Worm (Caenorhabditis elegans) whole organism, L4/young adult: ENCODE measurements around the gene rhgf-2.

Source experiments
- W03F9.2 ChIP-seq: fragments of 150-350 bp; optimal IDR thresholded peaks from 2 replicates; lab custom pipeline; 2014; ENCODE audit warnings: missing biosample characterization, missing genetic modification characterization
- dao-5 ChIP-seq: sonication (generic microtip); optimal IDR thresholded peaks from 2 replicates; lab custom pipeline; 2016; ENCODE audit warnings: missing genotype, missing genetic modification characterization, moderate library complexity, missing compliant biosample characterization
- him-1 ChIP-seq: sonication (generic microtip); optimal IDR thresholded peaks from 2 replicates; lab custom pipeline; 2016; ENCODE audit warnings: missing genotype, missing genetic modification reagents, missing genetic modification characterization, missing compliant biosample characterization

DNA sequence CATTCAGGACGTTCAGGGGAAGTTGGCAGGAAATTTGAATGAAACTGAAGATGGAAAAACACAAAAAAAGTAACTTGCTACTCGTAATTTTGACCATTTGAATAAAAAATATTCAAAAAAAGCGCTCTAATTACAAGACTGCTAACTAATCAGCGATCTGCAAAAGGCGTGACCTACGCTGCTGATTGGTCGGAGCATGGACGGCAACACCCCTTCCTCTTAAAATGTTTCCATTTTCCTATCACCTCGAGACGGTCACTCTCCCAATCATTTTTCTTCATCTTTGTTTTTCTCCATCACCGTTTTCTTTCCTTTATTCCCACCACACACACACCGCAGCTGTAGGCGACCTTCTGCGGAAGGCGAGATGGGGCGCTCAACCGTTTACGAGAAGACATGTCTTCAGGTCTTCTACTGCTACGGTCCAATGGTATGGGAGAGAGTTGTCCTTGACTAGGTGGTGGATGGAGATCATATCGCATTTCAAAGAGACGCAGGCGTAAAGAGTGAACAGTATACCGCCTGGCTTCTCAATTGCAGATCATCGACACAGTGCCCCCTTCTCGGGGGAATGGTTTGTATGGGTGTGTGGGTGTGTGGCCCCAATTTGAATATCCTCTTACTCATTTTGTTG is 51.0 kb downstream of the rhgf-2 start:
- TF ChIP-seq him-1 (tag; lab: Kevin White, UChicago) = no peak
- no peak for TF ChIP-seq W03F9.2 (tag; lab: Kevin White, UChicago)
- no peak for TF ChIP-seq dao-5 (tag; lab: Kevin White, UChicago)
